Fruit fly (Drosophila melanogaster) whole organism, prepupa: Measurements from ENCODE around the gene CG42828.
A peak's percentile ranks its signal among the peaks of the same experiment; 100 is the strongest.

Experiments used
- Blimp-1 ChIP-seq: fragments of 200-800 bp; sonication (Bioruptor generic); optimal IDR thresholded peaks from 3 replicates; lab custom pipeline; 2017; ENCODE audit warnings: missing biosample characterization, missing genetic modification characterization, mild to moderate bottlenecking, moderate library complexity, missing genetic modification reagents
- CG10631 ChIP-seq: fragments of 200-800 bp; sonication (Bioruptor generic); optimal IDR thresholded peaks from 2 replicates; lab custom pipeline; 2016; ENCODE audit warnings: missing biosample characterization, missing genetic modification characterization
- CG10669 ChIP-seq: fragments of 200-800 bp; sonication (Bioruptor generic); optimal IDR thresholded peaks from 3 replicates; lab custom pipeline; 2018; ENCODE audit warnings: missing biosample characterization, mild to moderate bottlenecking, missing genetic modification characterization, moderate library complexity
- CG11294 ChIP-seq: fragments of 200-800 bp; sonication (Bioruptor generic); IDR thresholded peaks from 2 replicates; pipeline ENCODE4 v1.3.6; 2022; ENCODE audit warnings: missing biosample characterization, missing genetic modification characterization
- CG11762 ChIP-seq: fragments of 200-800 bp; sonication (Bioruptor generic); optimal IDR thresholded peaks from 3 replicates; lab custom pipeline; 2016; ENCODE audit warnings: missing biosample characterization, missing genetic modification characterization; ENCODE audit not compliant: insufficient read depth
- CG15336 ChIP-seq: fragments of 200-800 bp; sonication (Bioruptor generic); IDR thresholded peaks from 2 replicates; pipeline ENCODE4 v1.3.6; 2022; ENCODE audit warnings: missing biosample characterization, missing genetic modification characterization
- CG1621 ChIP-seq: fragments of 200-800 bp; sonication (Bioruptor generic); optimal IDR thresholded peaks from 3 replicates; lab custom pipeline; 2018; ENCODE audit warnings: missing biosample characterization, mild to moderate bottlenecking, missing genetic modification characterization
- CG16779 ChIP-seq: fragments of 200-800 bp; sonication (Bioruptor generic); optimal IDR thresholded peaks from 3 replicates; lab custom pipeline; 2017; ENCODE audit warnings: missing biosample characterization, mild to moderate bottlenecking, missing genetic modification characterization
- CG3032 ChIP-seq: fragments of 200-800 bp; optimal IDR thresholded peaks from 2 replicates; lab custom pipeline; 2019; ENCODE audit warnings: missing biosample characterization, mild to moderate bottlenecking, missing genetic modification characterization, moderate library complexity
- CG31627 ChIP-seq: fragments of 200-800 bp; sonication (Bioruptor generic); optimal IDR thresholded peaks from 3 replicates; lab custom pipeline; 2016; ENCODE audit warnings: missing biosample characterization, missing genetic modification characterization
- CG3919 ChIP-seq: fragments of 200-800 bp; sonication (Bioruptor generic); optimal IDR thresholded peaks from 3 replicates; lab custom pipeline; 2016; ENCODE audit warnings: missing biosample characterization, missing genetic modification characterization
- CG6276 ChIP-seq: fragments of 200-800 bp; sonication (Bioruptor generic); optimal IDR thresholded peaks from 2 replicates; lab custom pipeline; 2017; ENCODE audit warnings: missing biosample characterization, mild to moderate bottlenecking, missing genetic modification characterization
- CG6792 ChIP-seq: fragments of 200-800 bp; sonication (Bioruptor generic); optimal IDR thresholded peaks from 3 replicates; lab custom pipeline; 2016; ENCODE audit warnings: missing biosample characterization, missing genetic modification characterization
- CG6854 ChIP-seq: fragments of 200-800 bp; sonication (Bioruptor generic); optimal IDR thresholded peaks from 2 replicates; lab custom pipeline; 2017; ENCODE audit warnings: missing biosample characterization, mild to moderate bottlenecking, missing genetic modification characterization
- CG7368 ChIP-seq: fragments of 200-800 bp; sonication (Bioruptor generic); optimal IDR thresholded peaks from 3 replicates; lab custom pipeline; 2016; ENCODE audit warnings: missing biosample characterization, missing genetic modification characterization
- CG8119 ChIP-seq: fragments of 200-800 bp; sonication (Bioruptor generic); IDR thresholded peaks from 3 replicates; pipeline ENCODE4 v1.3.6; 2022; ENCODE audit warnings: missing biosample characterization, missing genetic modification characterization
- CG9139 ChIP-seq: fragments of 200-800 bp; sonication (Bioruptor generic); optimal IDR thresholded peaks from 3 replicates; lab custom pipeline; 2017; ENCODE audit warnings: missing biosample characterization, mild to moderate bottlenecking, missing genetic modification characterization
- Eip75B ChIP-seq: fragments of 200-800 bp; sonication (Bioruptor generic); optimal IDR thresholded peaks from 3 replicates; lab custom pipeline; 2016; ENCODE audit warnings: missing biosample characterization, missing genetic modification characterization
- Eip78C ChIP-seq: fragments of 200-800 bp; sonication (Bioruptor generic); peaks from one replicate; lab custom pipeline; 2016; ENCODE audit warnings: missing biosample characterization, missing genetic modification characterization
- Ets21C ChIP-seq: fragments of 200-800 bp; sonication (Bioruptor generic); optimal IDR thresholded peaks from 3 replicates; lab custom pipeline; 2016; ENCODE audit warnings: missing biosample characterization, missing genetic modification characterization
- Ets96B ChIP-seq: fragments of 200-800 bp; optimal IDR thresholded peaks from 2 replicates; lab custom pipeline; 2019; ENCODE audit warnings: missing biosample characterization, mild to moderate bottlenecking, missing genetic modification characterization, moderate library complexity
- Gug ChIP-seq: fragments of 200-800 bp; sonication (Bioruptor generic); IDR thresholded peaks from 2 replicates; pipeline ENCODE4 v1.3.6; 2022; ENCODE audit warnings: missing biosample characterization, missing genetic modification characterization
- Hr38 ChIP-seq: sonication (Bioruptor generic); optimal IDR thresholded peaks from 2 replicates; lab custom pipeline; 2016; ENCODE audit warnings: missing biosample characterization, missing genetic modification characterization
- Hr39 ChIP-seq: fragments of 200-800 bp; sonication (Bioruptor generic); optimal IDR thresholded peaks from 2 replicates; lab custom pipeline; 2016; ENCODE audit warnings: missing biosample characterization, missing genetic modification characterization
- Hr4 ChIP-seq: fragments of 200-800 bp; sonication (Bioruptor generic); optimal IDR thresholded peaks from 3 replicates; lab custom pipeline; 2016; ENCODE audit warnings: missing biosample characterization, missing genetic modification characterization
- Met ChIP-seq: fragments of 200-800 bp; sonication (Bioruptor generic); optimal IDR thresholded peaks from 3 replicates; lab custom pipeline; 2016; ENCODE audit warnings: missing biosample characterization, missing genetic modification characterization
- OdsH ChIP-seq: fragments of 200-800 bp; sonication (Bioruptor generic); optimal IDR thresholded peaks from 3 replicates; lab custom pipeline; 2016; ENCODE audit warnings: missing biosample characterization, missing genetic modification characterization
- Smox ChIP-seq: fragments of 200-800 bp; sonication (Bioruptor generic); optimal IDR thresholded peaks from 3 replicates; lab custom pipeline; 2016; ENCODE audit warnings: missing biosample characterization, missing genetic modification characterization
- Sox102F ChIP-seq: fragments of 200-800 bp; sonication (Bioruptor generic); optimal IDR thresholded peaks from 2 replicates; lab custom pipeline; 2016; ENCODE audit warnings: missing biosample characterization, mild to moderate bottlenecking, missing genetic modification characterization
- Sox14 ChIP-seq: fragments of 200-800 bp; sonication (Bioruptor generic); optimal IDR thresholded peaks from 3 replicates; lab custom pipeline; 2016; ENCODE audit warnings: missing biosample characterization, missing genetic modification characterization
- Sox15 ChIP-seq: fragments of 200-800 bp; sonication (Bioruptor generic); optimal IDR thresholded peaks from 3 replicates; lab custom pipeline; 2016; ENCODE audit warnings: missing biosample characterization, missing genetic modification characterization
- acj6 ChIP-seq: fragments of 200-800 bp; sonication (Bioruptor generic); optimal IDR thresholded peaks from 3 replicates; lab custom pipeline; 2016; ENCODE audit warnings: missing biosample characterization, missing genetic modification characterization
- cyc ChIP-seq: fragments of 200-800 bp; sonication (Bioruptor generic); optimal IDR thresholded peaks from 3 replicates; lab custom pipeline; 2016; ENCODE audit warnings: missing biosample characterization, missing genetic modification characterization
- dac ChIP-seq: fragments of 200-800 bp; sonication (Bioruptor generic); optimal IDR thresholded peaks from 2 replicates; lab custom pipeline; 2017; ENCODE audit warnings: missing biosample characterization, mild to moderate bottlenecking, missing genetic modification characterization
- dsx ChIP-seq: fragments of 200-800 bp; optimal IDR thresholded peaks from 3 replicates; lab custom pipeline; 2019; ENCODE audit warnings: missing biosample characterization, mild to moderate bottlenecking, missing genetic modification characterization, moderate library complexity; ENCODE audit not compliant: poor library complexity, severe bottlenecking
- eg ChIP-seq: fragments of 200-800 bp; sonication (Bioruptor generic); IDR thresholded peaks from 3 replicates; pipeline ENCODE4 v1.3.6; 2022; ENCODE audit warnings: missing biosample characterization, missing genetic modification characterization
- esn ChIP-seq: fragments of 200-800 bp; sonication (Bioruptor generic); optimal IDR thresholded peaks from 2 replicates; lab custom pipeline; 2016; ENCODE audit warnings: missing biosample characterization, mild to moderate bottlenecking, missing genetic modification characterization, moderate library complexity
- fd59A ChIP-seq: fragments of 200-800 bp; sonication (Bioruptor generic); optimal IDR thresholded peaks from 2 replicates; lab custom pipeline; 2017; ENCODE audit warnings: missing biosample characterization, mild to moderate bottlenecking, missing genetic modification characterization, missing genetic modification reagents
- fkh ChIP-seq: fragments of 200-800 bp; sonication (Bioruptor generic); optimal IDR thresholded peaks from 3 replicates; lab custom pipeline; 2017; ENCODE audit warnings: missing biosample characterization, mild to moderate bottlenecking, missing genetic modification characterization, moderate library complexity
- lz ChIP-seq: fragments of 200-800 bp; sonication (Bioruptor generic); optimal IDR thresholded peaks from 3 replicates; lab custom pipeline; 2016; ENCODE audit warnings: missing biosample characterization, missing genetic modification characterization
- pdm3 ChIP-seq: fragments of 200-800 bp; sonication (Bioruptor generic); optimal IDR thresholded peaks from 3 replicates; lab custom pipeline; 2016; ENCODE audit warnings: missing biosample characterization, missing genetic modification characterization
- ss ChIP-seq, 2 experiments: fragments of 200-800 bp; sonication (Bioruptor generic); optimal IDR thresholded peaks; 2 replicates in 1 of 2; 3 replicates in 1 of 2; lab custom pipeline; 2017 to 2018; ENCODE audit warnings: mild to moderate bottlenecking in 2 of 2, missing biosample characterization in 2 of 2, missing genetic modification characterization in 2 of 2, moderate library complexity in 1 of 2
- svp ChIP-seq: fragments of 200-800 bp; sonication (Bioruptor generic); peaks from one replicate; lab custom pipeline; 2016; ENCODE audit warnings: missing biosample characterization, missing genetic modification characterization
- topi ChIP-seq: fragments of 200-800 bp; sonication (Bioruptor generic); optimal IDR thresholded peaks from 3 replicates; lab custom pipeline; 2016; ENCODE audit warnings: missing biosample characterization, missing genetic modification characterization
- vri ChIP-seq: fragments of 200-800 bp; sonication (Bioruptor generic); optimal IDR thresholded peaks from 3 replicates; lab custom pipeline; 2016; ENCODE audit warnings: missing biosample characterization, mild to moderate bottlenecking, missing genetic modification characterization

Gene CG42828

DNA sequence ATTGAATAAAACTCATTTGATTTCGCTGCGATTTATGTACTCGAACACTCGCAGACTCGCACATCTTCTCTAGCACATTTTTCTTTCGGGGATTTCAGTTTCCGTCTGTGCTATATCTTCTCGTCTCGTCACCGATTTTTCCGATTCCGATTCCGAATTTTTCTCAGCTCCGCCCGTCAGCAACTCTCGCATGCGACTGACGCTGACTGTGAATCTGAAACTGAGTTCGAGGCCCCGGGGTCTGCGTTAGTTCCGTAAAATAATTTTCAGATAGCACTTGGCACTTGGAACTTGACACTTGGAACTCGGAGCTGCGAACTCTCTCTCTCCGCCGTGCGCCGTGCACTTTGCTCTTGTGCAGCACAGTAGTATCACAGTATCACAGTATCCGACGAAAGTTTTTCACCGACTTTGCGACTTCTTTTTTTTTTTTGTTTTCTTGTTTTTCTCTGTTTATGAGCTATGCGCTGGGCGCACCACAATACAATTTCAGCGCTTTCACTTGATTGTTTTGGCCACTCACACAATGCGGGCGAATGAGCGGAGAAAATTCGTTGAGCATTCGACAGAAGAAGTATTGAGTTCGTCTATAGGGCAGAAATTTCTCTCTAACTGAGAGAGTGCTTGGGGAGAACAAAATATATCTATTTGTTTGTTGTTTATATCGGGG is 11.2 kb downstream of the CG42828 start, which contains the start of gene CG4393 (continued):
- peak; percentile 79 for TF ChIP-seq CG8119
- peak; percentile 23 for TF ChIP-seq CG16779
- no peak for TF ChIP-seq lz (GFP tag; lab: Kevin White, UChicago)
- TF ChIP-seq svp (GFP tag; lab: Kevin White, UChicago) = peak; percentile 33
- TF ChIP-seq Hr39 (GFP tag; lab: Kevin White, UChicago) = no peak

DNA sequence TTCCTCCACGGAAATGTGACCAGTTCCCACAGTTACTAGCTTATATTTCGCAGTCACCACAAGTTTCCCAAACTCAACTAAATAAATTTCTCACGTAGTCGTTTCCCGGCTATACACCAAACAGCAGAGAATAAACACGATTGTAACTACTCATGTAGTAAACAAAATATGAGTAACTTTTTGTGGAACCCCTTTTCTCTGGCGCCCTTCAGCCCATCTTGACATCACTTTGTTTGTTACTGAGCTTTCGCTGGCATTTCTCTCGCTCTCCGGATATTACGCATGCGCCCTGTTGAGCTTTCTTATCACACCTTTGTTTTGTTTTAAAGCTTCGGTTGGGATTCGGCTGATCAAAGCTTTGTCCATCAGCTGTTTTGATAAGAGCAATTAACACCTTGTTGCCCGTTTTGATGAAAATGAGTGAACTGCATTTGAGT is 12.5 kb downstream of the CG42828 start:
- TF ChIP-seq Hr39 (GFP tag; lab: Kevin White, UChicago) = no peak
- peak; percentile 3 for TF ChIP-seq pdm3 (GFP tag; lab: Kevin White, UChicago)
- TF ChIP-seq Blimp-1 (GFP tag; lab: Kevin White, UChicago) = no peak
- TF ChIP-seq CG16779 = peak; percentile 41
- TF ChIP-seq Sox14 (GFP tag; lab: Kevin White, UChicago) = peak; percentile 75
- no peak for TF ChIP-seq dac
- peak; percentile 62 for TF ChIP-seq Eip78C (GFP tag; lab: Kevin White, UChicago)
- no peak for TF ChIP-seq ss (GFP tag; optimal IDR thresholded peaks at IDR 0.05; lab: Kevin White, UChicago)
- peak; percentile 19 for TF ChIP-seq vri
- no peak for TF ChIP-seq Ets21C (GFP tag; lab: Kevin White, UChicago)
- TF ChIP-seq svp (GFP tag; lab: Kevin White, UChicago) = no peak
- peak; percentile 62 for TF ChIP-seq fkh
- TF ChIP-seq CG7368 (GFP tag; lab: Kevin White, UChicago) = no peak
- no peak for TF ChIP-seq CG9139 (GFP tag; lab: Kevin White, UChicago)
- TF ChIP-seq esn (GFP tag; lab: Kevin White, UChicago) = no peak
- no peak for TF ChIP-seq Hr38 (GFP tag; lab: Kevin White, UChicago)

DNA sequence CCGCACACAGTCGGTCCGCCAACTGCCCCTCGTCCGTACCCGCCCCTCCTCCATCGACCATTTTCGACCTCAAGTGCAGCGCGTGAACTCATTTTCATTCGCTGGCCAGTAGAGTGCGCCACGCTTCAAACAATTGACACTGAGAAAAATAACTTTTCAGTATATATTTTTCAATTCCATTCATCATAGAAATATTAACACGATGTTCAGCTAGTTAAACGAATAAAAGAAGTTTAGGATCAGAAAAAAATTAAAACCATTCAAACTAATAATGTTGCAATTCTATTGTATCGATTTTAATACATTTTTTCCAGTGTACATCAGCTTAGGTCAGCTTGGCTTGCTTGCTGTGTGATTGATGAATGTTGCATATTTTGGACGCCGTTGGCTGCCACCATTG is 13.4 kb downstream of the CG42828 start:
- peak; percentile 72 for TF ChIP-seq CG8119
- peak; percentile 54; the same call in 1 of the 2 replicates for TF ChIP-seq Gug (GFP tag; lab: Robert Waterston, UW)
- peak; percentile 3 for TF ChIP-seq CG3032
- peak; percentile 46; the same call in 1 of the 2 replicates for TF ChIP-seq CG11294
- no peak for TF ChIP-seq Ets21C (GFP tag; lab: Kevin White, UChicago)
- TF ChIP-seq CG11762 (GFP tag; lab: Kevin White, UChicago) = peak; percentile 8
- peak; percentile 35 for TF ChIP-seq CG10631 (GFP tag; lab: Kevin White, UChicago)
- no peak for TF ChIP-seq vri
- TF ChIP-seq Met (GFP tag; lab: Kevin White, UChicago) = peak; percentile 19
- TF ChIP-seq lz (GFP tag; lab: Kevin White, UChicago) = no peak
- TF ChIP-seq fd59A (GFP tag; lab: Kevin White, UChicago) = no peak
- TF ChIP-seq CG10669 (GFP tag; lab: Kevin White, UChicago) = no peak
- TF ChIP-seq CG3919 (GFP tag; lab: Kevin White, UChicago) = peak; percentile 44
- no peak for TF ChIP-seq CG7368 (GFP tag; lab: Kevin White, UChicago)
- no peak for TF ChIP-seq Eip75B (GFP tag; lab: Kevin White, UChicago)
- no peak for TF ChIP-seq cyc (GFP tag; lab: Kevin White, UChicago)
- no peak for TF ChIP-seq CG31627 (GFP tag; lab: Kevin White, UChicago)
- no peak for TF ChIP-seq Sox15
- no peak for TF ChIP-seq CG1621 (tag; lab: Kevin White, UChicago)
- TF ChIP-seq Smox (GFP tag; lab: Kevin White, UChicago) = peak; percentile 15
- peak; percentile 67; the same call in 2 of the 3 replicates for TF ChIP-seq eg (GFP tag; lab: Robert Waterston, UW)
- peak; percentile 84 for TF ChIP-seq CG15336 (GFP tag; lab: Robert Waterston, UW)
- peak; percentile 9 for TF ChIP-seq dsx (GFP tag; lab: Kevin White, UChicago)
- peak; percentile 77 for TF ChIP-seq Hr4 (GFP tag; lab: Kevin White, UChicago)
- no peak for TF ChIP-seq Sox102F
- TF ChIP-seq CG6276 (GFP tag; lab: Kevin White, UChicago) = peak; percentile 54
- TF ChIP-seq Hr39 (GFP tag; lab: Kevin White, UChicago) = peak; percentile 14
- TF ChIP-seq Ets96B (tag; lab: Kevin White, UChicago) = peak; percentile 19
- no peak for TF ChIP-seq ss (GFP tag; optimal IDR thresholded peaks at IDR 0.05; lab: Kevin White, UChicago)
- no peak for TF ChIP-seq esn (GFP tag; lab: Kevin White, UChicago)
- peak; percentile 65 for TF ChIP-seq pdm3 (GFP tag; lab: Kevin White, UChicago)
- TF ChIP-seq CG16779 = no peak
- TF ChIP-seq topi (GFP tag; lab: Kevin White, UChicago) = peak; percentile 29
- TF ChIP-seq acj6 (GFP tag; lab: Kevin White, UChicago) = peak; percentile 13
- no peak for TF ChIP-seq Hr38 (GFP tag; lab: Kevin White, UChicago)
- peak; percentile 8 for TF ChIP-seq Sox14 (GFP tag; lab: Kevin White, UChicago)
- no peak for TF ChIP-seq CG6854 (GFP tag; lab: Kevin White, UChicago)
- peak; percentile 58 for TF ChIP-seq OdsH (GFP tag; lab: Kevin White, UChicago)
- TF ChIP-seq CG6792 (GFP tag; lab: Kevin White, UChicago) = peak; percentile 11
